Worm (Caenorhabditis elegans): ENCODE measurements around the gene ndub-8.

The ndub-8 gene

DNA sequence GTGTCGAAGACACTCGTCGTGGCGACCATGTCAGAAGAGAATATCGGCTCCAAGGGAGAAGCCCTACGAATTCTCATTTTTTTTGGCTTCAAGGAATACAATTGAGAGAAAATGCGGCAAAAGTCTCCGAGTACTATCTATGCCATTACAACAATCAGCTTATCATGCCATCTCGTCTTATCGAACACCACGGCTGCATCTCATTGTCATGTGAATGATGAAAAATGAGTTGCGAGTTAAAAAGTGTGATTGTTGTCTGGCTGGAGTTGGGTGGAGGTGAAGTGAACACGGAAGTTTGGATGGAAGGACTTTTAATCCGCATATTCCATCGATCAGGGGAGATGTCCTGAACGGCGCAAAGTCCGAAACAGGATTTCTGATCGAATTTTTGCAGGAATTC, 11.8 kb upstream of the ndub-8 start:
- TF ChIP-seq daf-16 (GFP tag; optimal IDR thresholded peaks at IDR 0.05) (no peak), daf-16 (tag; optimal IDR thresholded peaks at IDR 0.05) (peak; percentile 5), dmd-6 (GFP tag; IDR thresholded peaks at IDR 0.05) (peak; percentile 73), hlh-11 (tag; optimal IDR thresholded peaks at IDR 0.05) (peak; percentile 61), dve-1 (tag; optimal IDR thresholded peaks at IDR 0.05; ENCODE audit: insufficient read depth) (peak; percentile 42), nhr-28 (tag; optimal IDR thresholded peaks at IDR 0.05) (peak; percentile 83), snpc-4 (tag; optimal IDR thresholded peaks at IDR 0.05) (no peak), pqm-1 (tag; optimal IDR thresholded peaks at IDR 0.05) (peak; percentile 92), nhr-25 (tag; optimal IDR thresholded peaks at IDR 0.05; ENCODE audit: borderline replicate concordance, insufficient read depth) (no peak), hlh-30 (tag; optimal IDR thresholded peaks at IDR 0.05; ENCODE audit: insufficient read depth) (peak; percentile 61), nhr-77 (tag; optimal IDR thresholded peaks at IDR 0.05) (peak; percentile 68), T26A8.4 (GFP tag; IDR thresholded peaks at IDR 0.05) (no peak), fos-1 (tag; optimal IDR thresholded peaks at IDR 0.05) (no peak), daf-19 (GFP tag; conservative IDR thresholded peaks at IDR 0.05) (no peak), mxl-3 (GFP tag; optimal IDR thresholded peaks at IDR 0.05) (peak; percentile 54), skn-1 (tag; optimal IDR thresholded peaks at IDR 0.05) (no peak)

DNA sequence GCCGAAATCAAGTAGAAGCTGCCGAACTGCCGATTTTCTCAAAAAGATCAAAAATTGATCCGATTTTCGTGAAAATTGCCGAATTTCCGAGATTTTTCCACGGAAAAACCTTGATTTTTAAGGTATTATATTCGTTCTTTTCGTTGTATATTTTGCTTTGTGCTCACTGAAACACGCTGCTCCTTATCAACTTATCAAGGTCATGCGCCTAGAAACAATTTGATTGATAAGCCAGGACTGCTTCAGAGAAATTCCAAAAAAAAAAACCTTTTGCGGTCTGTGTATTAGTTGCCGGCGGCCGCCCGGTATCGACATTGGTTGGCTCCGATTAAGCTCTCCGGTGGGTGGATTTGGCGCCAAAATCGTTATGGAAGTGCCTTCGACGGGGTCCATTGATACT, 10.2 kb upstream of the ndub-8 start:
- TF ChIP-seq D1046.2 (GFP tag; IDR thresholded peaks at IDR 0.05) = no peak
- peak; percentile 65 for TF ChIP-seq dmd-6 (GFP tag; IDR thresholded peaks at IDR 0.05)
- TF ChIP-seq mxl-2 (GFP tag; conservative IDR thresholded peaks at IDR 0.05) = no peak
- no peak for TF ChIP-seq Y48G9A.11 (GFP tag; IDR thresholded peaks at IDR 0.05)
- no peak for TF ChIP-seq skn-1 (tag; optimal IDR thresholded peaks at IDR 0.05)
- TF ChIP-seq dpl-1 (GFP tag; optimal IDR thresholded peaks at IDR 0.05) = no peak
- TF ChIP-seq zip-11 (GFP tag; IDR thresholded peaks at IDR 0.05) = no peak
- no peak for TF ChIP-seq daf-16 (GFP tag; optimal IDR thresholded peaks at IDR 0.05)
- peak; percentile 9 for TF ChIP-seq daf-16 (tag; optimal IDR thresholded peaks at IDR 0.05)
- TF ChIP-seq egl-43 (GFP tag; IDR thresholded peaks at IDR 0.05) = no peak
- no peak for TF ChIP-seq ceh-82 (tag; optimal IDR thresholded peaks at IDR 0.05)
- TF ChIP-seq hmg-1.1 (GFP tag; IDR thresholded peaks at IDR 0.05) = no peak
- TF ChIP-seq T26A8.4 (GFP tag; IDR thresholded peaks at IDR 0.05) = no peak
- no peak for TF ChIP-seq lin-15B (tag; optimal IDR thresholded peaks at IDR 0.05)
- TF ChIP-seq mdt-29 (GFP tag; IDR thresholded peaks at IDR 0.05) = no peak
- TF ChIP-seq mes-2 (tag; optimal IDR thresholded peaks at IDR 0.05; ENCODE audit: poor library complexity, severe bottlenecking) = no peak
- no peak for TF ChIP-seq lir-3 (tag; optimal IDR thresholded peaks at IDR 0.05)
- TF ChIP-seq dmd-9 (GFP tag; IDR thresholded peaks at IDR 0.05) = no peak
- TF ChIP-seq pqm-1 (tag; optimal IDR thresholded peaks at IDR 0.05) = peak; percentile 71
- TF ChIP-seq dve-1 (tag; optimal IDR thresholded peaks at IDR 0.05; ENCODE audit: insufficient read depth) = peak; percentile 16
- no peak for TF ChIP-seq fkh-10 (GFP tag; optimal IDR thresholded peaks at IDR 0.05)
- TF ChIP-seq lin-29 (GFP tag; IDR thresholded peaks at IDR 0.05) = no peak
- TF ChIP-seq tag-97 (GFP tag; IDR thresholded peaks at IDR 0.05) = no peak
- peak; percentile 16 for TF ChIP-seq nhr-28 (tag; optimal IDR thresholded peaks at IDR 0.05)
- TF ChIP-seq ceh-44 (GFP tag; IDR thresholded peaks at IDR 0.05) = no peak
- TF ChIP-seq cey-2 (tag; optimal IDR thresholded peaks at IDR 0.05; ENCODE audit: borderline replicate concordance, insufficient read depth) = no peak
- peak; percentile 6 for TF ChIP-seq nhr-77 (tag; optimal IDR thresholded peaks at IDR 0.05)
- peak; percentile 39 for TF ChIP-seq hlh-11 (tag; optimal IDR thresholded peaks at IDR 0.05)
- TF ChIP-seq nhr-42 (GFP tag; IDR thresholded peaks at IDR 0.05) = no peak

DNA sequence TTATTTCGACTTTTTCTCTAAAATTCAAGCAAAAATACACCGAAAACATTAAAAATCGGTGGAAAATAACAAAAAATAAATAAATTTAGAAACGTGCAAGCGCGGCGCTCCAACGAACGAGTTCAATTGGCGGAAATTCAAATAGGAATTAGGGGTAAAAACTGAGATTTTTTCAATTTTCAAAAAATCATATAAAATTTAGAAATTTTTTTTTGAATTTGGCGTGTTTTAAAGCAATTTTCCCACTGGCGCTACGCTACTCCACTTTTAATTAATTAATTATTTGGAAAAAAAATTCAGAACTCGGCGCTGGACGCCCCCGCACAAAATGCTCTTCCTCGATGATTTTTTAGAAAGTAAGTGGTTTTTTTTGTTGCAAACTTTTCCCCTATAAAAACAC, 3.1 kb downstream of the ndub-8 start, which contains the start of gene ing-3:
Gene ing-3 (plus strand): TSS at position 301 of the 400 bp plus-strand sequence.
- TF ChIP-seq nhr-11 (tag; optimal IDR thresholded peaks at IDR 0.05) = no peak
- TF ChIP-seq ceh-62 (tag; optimal IDR thresholded peaks at IDR 0.05) = no peak
- no peak for TF ChIP-seq hlh-30 (tag; optimal IDR thresholded peaks at IDR 0.05; ENCODE audit: insufficient read depth)
- no peak for TF ChIP-seq Y105C5A.15 (GFP tag; IDR thresholded peaks at IDR 0.05)
- TF ChIP-seq ceh-28 (tag; optimal IDR thresholded peaks at IDR 0.05) = no peak
- TF ChIP-seq spr-1 (tag; optimal IDR thresholded peaks at IDR 0.05) = no peak
- TF ChIP-seq ztf-7 (tag; optimal IDR thresholded peaks at IDR 0.05) = no peak

All from whole organism, L4 larva.